Fruit fly (Drosophila melanogaster) S2 (cell line): ENCODE data around the gene CAH3.

Experiments
- CG8478 ChIP-seq: fragments of >200 bp; optimal IDR thresholded peaks from 2 replicates; lab custom pipeline; 2018
- CTCF ChIP-seq, 2 experiments: fragments of >200 bp; optimal IDR thresholded peaks; 2 replicates each; lab custom pipeline; 2018

Gene CAH3

dm6 chrX:8663795-8664194 is 17.3 kb upstream of the CAH3 start:
- TF ChIP-seq CTCF (optimal IDR thresholded peaks at IDR 0.05; lab: Kevin White, UChicago), result no peak
- no peak for TF ChIP-seq CG8478

DNA sequence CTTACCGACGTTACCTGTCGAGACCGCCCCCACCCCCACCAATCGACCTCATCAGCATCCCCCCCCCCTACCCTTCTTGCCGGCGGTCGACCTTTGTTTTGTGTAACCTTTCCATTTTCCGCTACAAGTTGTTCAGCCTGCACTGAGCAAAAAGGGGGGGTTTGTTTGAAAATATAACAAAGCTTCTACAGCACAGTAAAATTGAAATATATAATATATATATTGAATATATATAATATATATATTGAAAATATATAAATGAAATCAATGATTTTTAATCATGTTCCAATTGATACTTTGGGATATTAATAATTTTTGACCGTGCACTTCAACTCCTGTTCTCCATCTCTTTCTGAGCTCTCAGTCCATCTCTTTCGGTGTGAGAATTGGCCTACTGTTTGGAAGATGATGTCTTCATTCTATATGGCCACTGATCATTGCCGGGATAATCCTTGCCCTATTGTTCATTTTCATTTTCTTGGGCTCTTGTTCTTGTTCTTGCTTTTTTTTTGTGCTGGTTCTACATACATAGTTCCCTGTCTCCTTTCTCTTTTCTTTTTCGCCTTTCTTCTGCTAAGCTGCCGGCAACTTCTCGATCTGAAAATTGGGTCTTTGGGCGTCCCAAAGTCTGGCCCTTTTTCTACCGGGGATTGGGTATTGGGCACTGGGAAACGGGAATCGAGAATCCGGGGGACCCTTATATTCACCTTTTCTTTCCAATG is 15.3 kb upstream of the CAH3 start:
- TF ChIP-seq CTCF (optimal IDR thresholded peaks at IDR 0.05; lab: Kevin White, UChicago), result no peak
- no peak for TF ChIP-seq CG8478

- TF ChIP-seq CTCF (optimal IDR thresholded peaks at IDR 0.05; lab: Kevin White, UChicago) (no peak), CG8478 (no peak)
These were observed 14.0 kb upstream of the CAH3 start for dm6 chrX:8667070-8667469.

DNA sequence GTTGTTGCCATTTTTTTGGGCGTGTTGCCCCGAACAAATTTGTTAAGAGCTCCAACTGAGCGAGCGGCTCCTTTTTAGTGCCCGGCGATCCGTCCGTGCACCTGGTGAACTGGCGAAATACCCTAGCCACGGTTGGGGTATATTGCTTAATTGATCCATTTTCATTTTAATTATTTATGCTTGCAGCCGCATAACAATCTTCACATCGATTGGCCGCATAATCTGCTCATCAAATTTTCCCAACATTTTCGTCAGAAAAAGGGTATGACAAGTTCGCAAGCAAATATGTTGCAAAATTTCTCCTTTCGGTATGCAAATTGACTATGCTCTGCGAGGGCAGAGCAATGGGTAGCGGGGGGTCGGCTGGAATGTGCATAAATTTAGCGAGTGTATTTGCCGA is 13.3 kb upstream of the CAH3 start:
- TF ChIP-seq CG8478 (no peak), CTCF (optimal IDR thresholded peaks at IDR 0.05; lab: Kevin White, UChicago) (no peak)

dm6 chrX:8669434-8669833 is 11.6 kb upstream of the CAH3 start:
- TF ChIP-seq CTCF (optimal IDR thresholded peaks at IDR 0.05; lab: Kevin White, UChicago) (no peak), CG8478 (no peak)

- TF ChIP-seq CG8478 (no peak), CTCF (optimal IDR thresholded peaks at IDR 0.05; lab: Kevin White, UChicago) (no peak)
These were observed 9.4 kb upstream of the CAH3 start for dm6 chrX:8671348-8672298.

- TF ChIP-seq CG8478 (no peak), CTCF (optimal IDR thresholded peaks at IDR 0.05; lab: Kevin White, UChicago) (peak; percentile 98 to 99)
These were observed 4.3 kb upstream of the CAH3 start, which contains the start of gene Rubicon for dm6 chrX:8676631-8677224. Rubicon (plus strand) TSS chrX:8677063.

DNA sequence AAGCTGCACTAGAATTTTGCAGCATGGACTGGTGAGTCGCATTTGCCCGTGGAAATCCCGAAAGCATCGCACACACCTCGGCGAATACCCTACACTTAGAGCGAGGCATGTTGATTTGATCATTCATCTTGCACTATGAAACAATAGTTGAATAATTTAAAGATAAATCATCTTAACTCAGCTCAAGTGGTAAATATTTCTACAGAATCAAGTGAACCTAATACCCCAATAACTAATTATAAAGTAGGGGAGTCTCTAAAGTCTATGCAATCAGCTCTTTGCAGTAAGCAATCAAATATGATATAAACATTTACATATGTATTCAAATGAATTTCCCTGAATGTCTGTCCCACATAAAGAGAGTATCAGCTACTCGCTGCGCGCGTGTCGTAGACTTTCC is 3.6 kb upstream of the CAH3 start:
- TF ChIP-seq CG8478 (no peak), CTCF (optimal IDR thresholded peaks at IDR 0.05; lab: Kevin White, UChicago) (no peak)

- TF ChIP-seq CTCF (optimal IDR thresholded peaks at IDR 0.05; lab: Kevin White, UChicago), result peak; percentile 59 to 74
- no peak for TF ChIP-seq CG8478
These were observed 975 bp downstream of the CAH3 start for dm6 chrX:8681822-8682632.

- TF ChIP-seq CTCF (optimal IDR thresholded peaks at IDR 0.05; lab: Kevin White, UChicago), result no peak
- no peak for TF ChIP-seq CG8478
These were observed 4.3 kb downstream of the CAH3 start for dm6 chrX:8685394-8685793.

dm6 chrX:8690003-8690402 is 9.0 kb downstream of the CAH3 start, which contains the start of the genes Ppt1 and Ogg1:
Ppt1 (minus strand) TSS chrX:8690227.
Ogg1 (plus strand) TSS chrX:8690327.
- TF ChIP-seq CTCF (optimal IDR thresholded peaks at IDR 0.05; lab: Kevin White, UChicago) (peak in 1 of 2 experiments; percentile 2), CG8478 (no peak)

dm6 chrX:8693520-8693919 is 12.5 kb downstream of the CAH3 start, which contains the start of gene CG11294:
CG11294 (minus strand) TSS chrX:8693620.
- TF ChIP-seq CG8478, result no peak
- TF ChIP-seq CTCF (optimal IDR thresholded peaks at IDR 0.05; lab: Kevin White, UChicago), result no peak

- TF ChIP-seq CTCF (optimal IDR thresholded peaks at IDR 0.05; lab: Kevin White, UChicago) (no peak), CG8478 (no peak)
These were observed 13.2 kb downstream of the CAH3 start for dm6 chrX:8694066-8694822.
